Worm (Caenorhabditis elegans) whole organism, L4 larva: Measurements from ENCODE around the gene B0252.8.

Experiments
- aly-2 ChIP-seq: sonication (generic microtip); optimal IDR thresholded peaks from 2 replicates; lab custom pipeline; 2018; ENCODE audit warnings: missing biosample characterization, missing genetic modification characterization
- ama-1 ChIP-seq: fragments of 150-350 bp; optimal IDR thresholded peaks from 2 replicates; lab custom pipeline; 2014; ENCODE audit warnings: inconsistent platforms, mixed read lengths
- ceh-82 ChIP-seq: sonication (generic microtip); optimal IDR thresholded peaks from 2 replicates; lab custom pipeline; 2017; ENCODE audit warnings: missing biosample characterization, missing genetic modification characterization
- fos-1 ChIP-seq: fragments of 150-350 bp; optimal IDR thresholded peaks from 2 replicates; lab custom pipeline; 2014; ENCODE audit warnings: missing biosample characterization, missing genetic modification characterization
- lin-39 ChIP-seq: fragments of 150-350 bp; optimal IDR thresholded peaks from 2 replicates; lab custom pipeline; 2014; ENCODE audit warnings: missing biosample characterization, missing genetic modification reagents, missing genetic modification characterization
- nhr-25 ChIP-seq: sonication (generic microtip); optimal IDR thresholded peaks from 2 replicates; lab custom pipeline; 2017; ENCODE audit warnings: missing genetic modification characterization, mild to moderate bottlenecking, missing compliant biosample characterization, antibody characterized with exemption, moderate library complexity, borderline replicate concordance; ENCODE audit not compliant: insufficient read depth
- nhr-76 ChIP-seq: fragments of 150-350 bp; optimal IDR thresholded peaks from 2 replicates; lab custom pipeline; 2014; ENCODE audit warnings: missing biosample characterization, missing genetic modification characterization
- unc-39 ChIP-seq: sonication (generic microtip); optimal IDR thresholded peaks from 2 replicates; lab custom pipeline; 2017; ENCODE audit warnings: missing biosample characterization, missing genetic modification characterization

DNA sequence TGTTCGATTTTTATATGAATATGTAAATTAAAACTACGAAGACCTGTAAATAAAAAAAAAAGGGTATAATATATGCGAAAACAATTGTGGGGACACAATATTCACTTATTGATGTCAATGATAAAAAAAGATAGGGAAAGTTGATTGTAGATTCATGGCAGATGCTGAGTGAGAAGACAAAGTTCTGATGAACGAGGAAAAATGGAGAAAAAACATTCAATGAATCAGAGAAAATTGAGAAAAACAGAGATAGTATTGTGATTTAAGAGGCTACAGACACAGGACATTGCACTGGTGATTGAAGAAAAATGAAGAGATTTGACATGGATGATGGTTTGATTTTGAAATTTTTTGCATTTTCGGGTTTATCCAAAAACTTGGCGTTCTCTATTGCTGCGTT, 7.3 kb upstream of the B0252.8 start:
- TF ChIP-seq nhr-76 (tag; lab: Kevin White, UChicago): no peak
- TF ChIP-seq nhr-25 (tag; lab: Kevin White, UChicago): no peak
- TF ChIP-seq lin-39: no peak
- TF ChIP-seq aly-2 (tag; lab: Kevin White, UChicago): no peak
- TF ChIP-seq fos-1 (tag; lab: Kevin White, UChicago): no peak
- TF ChIP-seq ama-1 (lab: Kevin White, UChicago): no peak
- TF ChIP-seq ceh-82: no peak
- TF ChIP-seq unc-39 (tag; lab: Kevin White, UChicago): no peak
